Worm (Caenorhabditis elegans) whole organism, late embryonic: ENCODE data around the gene Y37H2A.7.

Source experiments
- ceh-6 ChIP-seq: fragments of 200-800 bp; sonication (Bioruptor generic); optimal IDR thresholded peaks from 2 replicates; lab custom pipeline; 2018; ENCODE audit warnings: mild to moderate bottlenecking, missing genetic modification characterization, missing compliant biosample characterization
- hlh-6 ChIP-seq: sonication (generic microtip); optimal IDR thresholded peaks from 2 replicates; lab custom pipeline; 2016; ENCODE audit warnings: missing genotype, missing genetic modification characterization, missing compliant biosample characterization
- unc-86 ChIP-seq: sonication (generic microtip); optimal IDR thresholded peaks from 2 replicates; lab custom pipeline; 2016; ENCODE audit warnings: missing genetic modification characterization, missing compliant biosample characterization
- zip-5 ChIP-seq: sonication (generic microtip); optimal IDR thresholded peaks from 2 replicates; lab custom pipeline; 2016; ENCODE audit warnings: missing genetic modification characterization, missing compliant biosample characterization
- ztf-16 ChIP-seq: sonication (generic microtip); optimal IDR thresholded peaks from 2 replicates; lab custom pipeline; 2017; ENCODE audit warnings: missing genetic modification characterization, missing compliant biosample characterization

DNA sequence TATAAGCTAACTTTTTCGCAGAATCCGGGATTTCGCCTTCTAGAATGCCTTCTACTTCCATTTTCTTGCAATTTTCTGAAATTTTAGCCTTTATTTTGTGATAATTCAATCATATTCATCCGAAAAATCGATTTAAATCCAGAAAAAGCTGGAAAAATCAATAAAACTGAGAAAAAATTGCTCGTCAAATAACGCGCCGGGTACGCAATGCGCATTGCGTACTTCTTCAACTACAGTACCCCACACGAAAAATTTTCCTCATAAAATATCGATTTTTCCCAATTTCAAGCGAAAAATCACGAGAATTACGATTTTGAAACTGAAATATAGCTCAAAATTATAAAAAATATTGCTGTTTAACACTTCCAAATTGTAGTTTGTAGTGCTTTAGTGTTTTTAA, 3.2 kb downstream of the Y37H2A.7 start, which contains the start of gene Y37H2A.12:
- TF ChIP-seq unc-86 (tag; lab: Kevin White, UChicago) (no peak), zip-5 (no peak), hlh-6 (no peak), ceh-6 (GFP tag; lab: Kevin White, UChicago) (no peak), ztf-16 (tag; lab: Kevin White, UChicago) (no peak)
